Worm (Caenorhabditis elegans) whole organism, late embryonic: ENCODE data around the gene mtre-1.

Experiments
- ama-1 ChIP-seq: fragments of 150-350 bp; optimal IDR thresholded peaks from 2 replicates; lab custom pipeline; 2014
- ets-4 ChIP-seq: sonication (generic microtip); optimal IDR thresholded peaks from 2 replicates; lab custom pipeline; 2016; ENCODE audit warnings: missing genetic modification characterization, missing compliant biosample characterization
- lin-11 ChIP-seq: fragments of 200-800 bp; sonication (Bioruptor generic); optimal IDR thresholded peaks from 2 replicates; lab custom pipeline; 2018; ENCODE audit warnings: mild to moderate bottlenecking, missing genetic modification characterization, missing compliant biosample characterization
- nhr-11 ChIP-seq: fragments of 150-350 bp; optimal IDR thresholded peaks from 2 replicates; lab custom pipeline; 2014; ENCODE audit warnings: missing biosample characterization, missing genetic modification characterization
- pag-3 ChIP-seq: sonication (generic microtip); optimal IDR thresholded peaks from 2 replicates; lab custom pipeline; 2016; ENCODE audit warnings: missing compliant biosample characterization, missing genetic modification characterization, borderline replicate concordance

ce11 chrII:8091528-8091927 is 41.2 kb upstream of the mtre-1 start:
- no peak for TF ChIP-seq lin-11
- TF ChIP-seq nhr-11 (tag; lab: Kevin White, UChicago): no peak
- no peak for TF ChIP-seq ets-4 (tag; lab: Kevin White, UChicago)
- TF ChIP-seq ama-1 (lab: Kevin White, UChicago): peak; percentile 12
- no peak for TF ChIP-seq pag-3 (tag; lab: Kevin White, UChicago)
